Fruit fly (Drosophila melanogaster): Measurements from ENCODE around the gene eEF1gamma.

eEF1gamma gene

DNA sequence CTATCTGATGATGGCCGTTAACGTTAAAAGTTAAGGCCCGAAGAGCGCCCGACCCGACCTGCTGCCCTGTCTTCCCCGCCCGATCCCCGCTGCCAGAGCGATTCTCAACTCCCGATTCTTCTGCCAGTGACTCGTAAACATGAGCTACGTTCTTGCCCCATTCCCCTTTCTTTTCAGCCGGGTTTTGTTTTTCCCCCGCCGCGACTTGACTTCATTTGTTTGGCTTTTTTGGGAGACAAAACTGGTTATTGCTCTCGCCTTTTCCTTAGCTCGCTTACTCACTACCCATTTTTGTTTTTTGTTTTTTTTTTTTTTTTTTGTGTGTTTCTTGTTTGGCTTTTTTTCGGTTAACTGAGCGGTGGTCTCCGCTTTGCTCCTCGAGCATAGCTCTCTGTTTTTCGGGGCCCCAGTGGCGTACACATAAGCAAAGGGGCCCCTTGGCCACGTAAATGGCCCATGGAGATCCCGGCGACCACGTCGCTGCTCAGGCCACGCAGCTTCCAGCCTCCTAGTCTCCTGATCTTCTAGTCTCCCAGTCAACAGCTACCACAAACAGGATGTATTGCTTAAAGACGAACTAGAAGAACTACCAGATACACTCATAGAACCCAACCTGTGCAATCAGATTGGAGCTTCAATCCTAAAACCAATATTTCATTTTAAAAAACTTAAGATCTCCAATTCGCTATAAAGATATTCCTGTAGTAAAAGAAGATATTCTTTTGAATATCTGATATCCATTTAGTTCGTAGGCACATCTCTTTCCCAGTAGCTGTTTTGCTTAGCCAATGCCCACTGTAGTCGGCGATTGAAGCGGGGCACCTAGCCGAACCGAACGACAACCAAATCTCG, 9.2 kb upstream of the eEF1gamma start (continued):
- TF ChIP-seq Drgx (GFP tag; IDR thresholded peaks at IDR 0.05) (peak; percentile 71), CG42726 (GFP tag; IDR thresholded peaks at IDR 0.05; ENCODE audit: partially characterized antibody) (no peak), gem (tag; optimal IDR thresholded peaks at IDR 0.05) (peak; percentile 56), NC2α (GFP tag; optimal IDR thresholded peaks at IDR 0.05) (no peak), nau (GFP tag; optimal IDR thresholded peaks at IDR 0.05) (no peak), CG13775 (GFP tag; optimal IDR thresholded peaks at IDR 0.05) (no peak), lilli (GFP tag; optimal IDR thresholded peaks at IDR 0.05) (no peak), CG14014 (GFP tag; IDR thresholded peaks at IDR 0.05) (no peak), C15 (GFP tag; IDR thresholded peaks at IDR 0.05) (no peak), CG10979 (tag; optimal IDR thresholded peaks at IDR 0.05) (peak; percentile 37), CG10543 (GFP tag; optimal IDR thresholded peaks at IDR 0.05) (peak; percentile 38), CG10274 (GFP tag; optimal IDR thresholded peaks at IDR 0.05) (no peak), dm (GFP tag; optimal IDR thresholded peaks at IDR 0.05) (no peak), trem (tag; optimal IDR thresholded peaks at IDR 0.05) (no peak), row (GFP tag; IDR thresholded peaks at IDR 0.05) (peak; percentile 58), fd102C (GFP tag; optimal IDR thresholded peaks at IDR 0.05) (no peak), CG9797 (GFP tag; optimal IDR thresholded peaks at IDR 0.05) (no peak), luna (GFP tag; optimal IDR thresholded peaks at IDR 0.05) (no peak), CG5953 (GFP tag; IDR thresholded peaks at IDR 0.05) (no peak), CG9609 (GFP tag; optimal IDR thresholded peaks at IDR 0.05) (no peak), tup (GFP tag; optimal IDR thresholded peaks at IDR 0.05) (no peak), CG9932 (GFP tag; IDR thresholded peaks at IDR 0.05) (peak; percentile 37), Hr78 (GFP tag; optimal IDR thresholded peaks at IDR 0.05) (peak in 1 of 2 experiments; percentile 48)

DNA sequence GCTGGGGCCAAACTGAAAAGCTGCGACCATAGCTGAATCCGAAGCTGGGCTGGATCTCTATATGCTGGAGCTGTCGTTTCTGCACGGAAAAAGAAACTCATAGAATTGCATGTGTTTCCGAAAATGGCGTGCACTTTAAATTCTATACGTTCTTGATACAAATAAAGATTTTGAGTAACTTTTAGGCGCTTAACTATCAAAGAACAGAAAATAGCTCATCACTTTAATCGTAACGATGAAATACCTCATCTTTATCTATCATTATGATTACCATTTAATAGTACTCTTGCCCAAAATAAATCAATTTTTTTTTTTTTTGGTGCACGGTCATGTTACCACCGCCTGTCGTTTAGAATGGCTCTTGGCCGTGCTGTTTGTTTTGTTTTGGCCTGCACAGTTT, 8.3 kb upstream of the eEF1gamma start:
- TF ChIP-seq CkIIα-i1 (GFP tag; IDR thresholded peaks at IDR 0.05) = no peak
- TF ChIP-seq bsh (GFP tag; optimal IDR thresholded peaks at IDR 0.05) = peak in 1 of 2 experiments; percentile 41
- TF ChIP-seq Drgx (GFP tag; IDR thresholded peaks at IDR 0.05) = peak; percentile 40; the same call in 1 of the 2 replicates
- no peak for TF ChIP-seq NfI (GFP tag; optimal IDR thresholded peaks at IDR 0.05)

DNA sequence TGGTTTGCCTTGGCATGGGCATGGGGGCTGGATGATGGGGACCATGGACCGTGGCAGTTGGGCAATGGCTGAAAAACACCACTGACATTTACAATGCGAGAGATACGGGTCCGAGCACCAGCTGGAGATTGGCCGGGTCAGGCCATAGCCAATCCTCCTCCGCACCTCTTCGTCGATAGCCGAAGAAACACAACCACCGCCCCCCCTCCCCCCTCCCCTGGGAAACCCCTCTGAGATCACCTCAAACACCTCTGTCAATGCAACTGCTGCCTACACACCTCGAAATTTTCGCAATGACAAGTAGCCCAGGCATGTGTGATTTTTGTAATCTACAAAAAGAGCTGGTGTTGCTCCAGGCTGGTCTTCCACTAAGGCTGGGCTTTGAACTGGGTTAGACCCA, 7.4 kb upstream of the eEF1gamma start:
- TF ChIP-seq CG3726 (GFP tag; IDR thresholded peaks at IDR 0.05) (no peak), Hr39 (optimal IDR thresholded peaks at IDR 0.05) (peak; percentile 87), dan (GFP tag; IDR thresholded peaks at IDR 0.05) (no peak), ERR (GFP tag; optimal IDR thresholded peaks at IDR 0.05) (no peak), crol (GFP tag; IDR thresholded peaks at IDR 0.05) (peak; percentile 31; the same call in 1 of the 2 replicates), D19A (tag; optimal IDR thresholded peaks at IDR 0.05) (no peak), sr (GFP tag; IDR thresholded peaks at IDR 0.05) (0 out of 3 replicates have a peak, but pooled peaks have one; percentile 20), Mes4 (GFP tag; optimal IDR thresholded peaks at IDR 0.05) (no peak)

DNA sequence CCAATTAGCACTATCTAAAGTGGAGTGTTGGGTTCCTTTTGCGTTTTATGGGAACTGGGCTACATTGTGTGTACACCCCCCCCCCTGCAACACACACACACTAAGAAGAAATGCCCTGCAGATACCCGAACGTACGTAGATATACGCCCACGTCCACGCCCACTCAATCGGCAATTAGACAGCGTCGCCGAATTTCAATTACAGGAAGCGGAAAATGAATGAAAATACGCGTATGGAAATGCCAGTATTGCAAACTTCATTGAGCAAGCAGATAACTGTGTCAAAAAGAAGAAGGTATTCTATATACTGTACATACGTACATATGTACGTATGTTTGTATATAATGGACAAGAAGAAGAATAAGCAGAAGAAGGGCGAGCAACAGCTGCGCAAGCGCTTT, 6.6 kb upstream of the eEF1gamma start:
- TF ChIP-seq chm (GFP tag; IDR thresholded peaks at IDR 0.05) (0 out of 2 replicates have a peak, but pooled peaks have one; percentile 22), CG6689 (GFP tag; IDR thresholded peaks at IDR 0.05) (no peak), Ets65A (GFP tag) (peak; percentile 85), h (optimal IDR thresholded peaks at IDR 0.05) (no peak), CG1529 (GFP tag; optimal IDR thresholded peaks at IDR 0.05) (no peak), CG17385 (GFP tag; optimal IDR thresholded peaks at IDR 0.05) (peak; percentile 31), ewg (GFP tag; optimal IDR thresholded peaks at IDR 0.05) (peak; percentile 6)

Data from whole organism, embryonic.